Worm (Caenorhabditis elegans): Measurements from ENCODE around the gene grld-1.
"Not testable (repeated sequence)": the region's sequence is repeated elsewhere in the genome, so short reads cannot be mapped to it uniquely, and the experiment has no call there.

The grld-1 gene

ce11 chrIV:130150-130549, 4.4 kb upstream of the grld-1 start:
- no peak for TF ChIP-seq pes-1 (GFP tag; IDR thresholded peaks at IDR 0.05)
- no peak for TF ChIP-seq tbx-11 (GFP tag; IDR thresholded peaks at IDR 0.05)
- no peak for TF ChIP-seq ama-1 (optimal IDR thresholded peaks at IDR 0.05)
- TF ChIP-seq sea-1 (GFP tag; conservative IDR thresholded peaks at IDR 0.05), result no peak
- TF ChIP-seq tra-4 (tag; optimal IDR thresholded peaks at IDR 0.05), result no peak
- no peak for TF ChIP-seq scrt-1 (GFP tag; IDR thresholded peaks at IDR 0.05)
- no peak for TF ChIP-seq B0310.2 (tag; optimal IDR thresholded peaks at IDR 0.05)
- TF ChIP-seq hmg-4 (GFP tag; optimal IDR thresholded peaks at IDR 0.05), result no peak

- no peak for TF ChIP-seq ama-1 (optimal IDR thresholded peaks at IDR 0.05)
- no peak for TF ChIP-seq ceh-36 (tag; optimal IDR thresholded peaks at IDR 0.05)
- 0 out of 2 replicates have a peak, but pooled peaks have one; percentile 6 for TF ChIP-seq tbx-11 (GFP tag; IDR thresholded peaks at IDR 0.05)
- TF ChIP-seq B0310.2 (tag; optimal IDR thresholded peaks at IDR 0.05), result peak; percentile 49
- no peak for TF ChIP-seq hnd-1 (tag; optimal IDR thresholded peaks at IDR 0.05)
- TF ChIP-seq ceh-13 (GFP tag; optimal IDR thresholded peaks at IDR 0.05), result no peak
- no peak for TF ChIP-seq ets-7 (tag; optimal IDR thresholded peaks at IDR 0.05)
- TF ChIP-seq sea-1 (GFP tag; conservative IDR thresholded peaks at IDR 0.05), result no peak; the same call in 1 of the 2 replicates
- no peak for TF ChIP-seq tbx-37 (GFP tag; conservative IDR thresholded peaks at IDR 0.05)
- TF ChIP-seq aly-1 (tag; optimal IDR thresholded peaks at IDR 0.05), result no peak
- TF ChIP-seq F13C5.2 (tag; optimal IDR thresholded peaks at IDR 0.05), result no peak
- TF ChIP-seq flt-1 (GFP tag; IDR thresholded peaks at IDR 0.05), result no peak
- TF ChIP-seq tra-4 (tag; optimal IDR thresholded peaks at IDR 0.05), result no peak
- TF ChIP-seq pes-1 (GFP tag; IDR thresholded peaks at IDR 0.05), result no peak
- peak; percentile 46 for TF ChIP-seq hmg-4 (GFP tag; optimal IDR thresholded peaks at IDR 0.05)
- no peak for TF ChIP-seq hmbx-1 (tag; optimal IDR thresholded peaks at IDR 0.05)
These were observed 2.8 kb upstream of the grld-1 start for ce11 chrIV:128525-128924.

ce11 chrIV:121607-122006, 4.1 kb downstream of the grld-1 start, which contains the start of gene tut-1:
Gene tut-1, minus strand, starts transcription at chrIV:121707.
- TF ChIP-seq hmg-4 (GFP tag; optimal IDR thresholded peaks at IDR 0.05), result no peak
- TF ChIP-seq tra-4 (tag; optimal IDR thresholded peaks at IDR 0.05), result no peak
- TF ChIP-seq ceh-13 (GFP tag; optimal IDR thresholded peaks at IDR 0.05), result no peak
- TF ChIP-seq ceh-36 (tag; optimal IDR thresholded peaks at IDR 0.05), result no peak
- no peak for TF ChIP-seq pes-1 (GFP tag; IDR thresholded peaks at IDR 0.05)
- no peak for TF ChIP-seq ets-7 (tag; optimal IDR thresholded peaks at IDR 0.05)
- no peak for TF ChIP-seq B0310.2 (tag; optimal IDR thresholded peaks at IDR 0.05)
- TF ChIP-seq aly-1 (tag; optimal IDR thresholded peaks at IDR 0.05), result no peak
- TF ChIP-seq hnd-1 (tag; optimal IDR thresholded peaks at IDR 0.05), result no peak
- no peak for TF ChIP-seq F13C5.2 (tag; optimal IDR thresholded peaks at IDR 0.05)
- no peak for TF ChIP-seq hmbx-1 (tag; optimal IDR thresholded peaks at IDR 0.05)
- TF ChIP-seq ama-1 (optimal IDR thresholded peaks at IDR 0.05), result no peak
- no peak for TF ChIP-seq scrt-1 (GFP tag; IDR thresholded peaks at IDR 0.05)

DNA sequence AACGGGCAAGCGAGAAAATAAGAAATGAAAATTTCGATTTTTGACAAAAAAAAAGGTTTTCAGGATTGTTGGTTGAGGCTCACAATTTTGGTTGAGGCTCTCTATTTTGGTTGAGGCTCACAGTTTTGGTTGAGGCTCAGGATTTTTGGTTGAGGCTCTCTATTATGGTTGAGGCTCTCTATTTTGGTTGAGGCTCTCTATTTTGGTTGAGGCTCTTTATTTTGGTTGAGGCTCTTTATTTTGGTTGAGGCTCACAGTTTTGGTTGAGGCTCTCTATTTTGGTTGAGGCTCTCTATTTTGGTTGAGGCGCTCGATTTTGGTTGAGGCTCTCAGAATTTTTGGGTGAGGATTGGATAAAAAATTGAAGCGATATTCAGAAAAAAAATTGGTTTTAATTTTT, 5.9 kb downstream of the grld-1 start:
- TF ChIP-seq flt-1 (GFP tag; IDR thresholded peaks at IDR 0.05) (no peak), hmbx-1 (tag; optimal IDR thresholded peaks at IDR 0.05) (no peak), B0310.2 (tag; optimal IDR thresholded peaks at IDR 0.05) (no peak), ceh-36 (tag; optimal IDR thresholded peaks at IDR 0.05) (no peak), hmg-4 (GFP tag; optimal IDR thresholded peaks at IDR 0.05) (no peak), tbx-37 (GFP tag; conservative IDR thresholded peaks at IDR 0.05) (no peak), F13C5.2 (tag; optimal IDR thresholded peaks at IDR 0.05) (no peak), ets-7 (tag; optimal IDR thresholded peaks at IDR 0.05) (no peak), hnd-1 (tag; optimal IDR thresholded peaks at IDR 0.05) (no peak), sea-1 (GFP tag; conservative IDR thresholded peaks at IDR 0.05) (no peak), tbx-11 (GFP tag; IDR thresholded peaks at IDR 0.05) (no peak), ceh-13 (GFP tag; optimal IDR thresholded peaks at IDR 0.05) (no peak), tra-4 (tag; optimal IDR thresholded peaks at IDR 0.05) (no peak), aly-1 (tag; optimal IDR thresholded peaks at IDR 0.05) (no peak), scrt-1 (GFP tag; IDR thresholded peaks at IDR 0.05) (no peak)

ce11 chrIV:118786-119185, 6.9 kb downstream of the grld-1 start:
- no peak for TF ChIP-seq pes-1 (GFP tag; IDR thresholded peaks at IDR 0.05)
- no peak for TF ChIP-seq tbx-37 (GFP tag; conservative IDR thresholded peaks at IDR 0.05)
- TF ChIP-seq ama-1 (optimal IDR thresholded peaks at IDR 0.05), result no peak
- peak; percentile 55; the same call in 1 of the 2 replicates for TF ChIP-seq sea-1 (GFP tag; conservative IDR thresholded peaks at IDR 0.05)
- no peak for TF ChIP-seq F13C5.2 (tag; optimal IDR thresholded peaks at IDR 0.05)

DNA sequence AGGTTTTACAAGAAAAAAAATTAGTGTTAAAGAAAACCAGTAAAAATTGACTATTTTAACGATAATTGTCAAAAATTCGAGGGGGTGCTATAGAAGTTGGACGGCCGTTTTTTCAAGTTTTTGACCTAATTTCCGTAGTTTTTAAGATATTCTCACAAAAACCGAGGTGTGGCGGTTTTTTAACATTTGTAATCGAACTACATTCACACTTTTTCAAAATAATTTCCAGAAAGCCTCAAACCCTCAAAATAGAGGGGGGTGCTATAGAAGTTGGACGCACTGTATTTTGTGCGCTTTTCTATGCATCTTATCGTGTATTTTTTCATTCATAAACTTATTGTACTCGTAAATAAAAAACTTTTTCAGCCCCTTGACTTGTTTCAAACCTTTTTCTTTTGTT, 14.4 kb downstream of the grld-1 start, which contains the start of gene F29C4.4:
TSS of gene F29C4.4 (plus strand) at position 301 of the 400 bp plus-strand sequence.
- not testable (repeated sequence) for TF ChIP-seq hnd-1 (tag; optimal IDR thresholded peaks at IDR 0.05); tbx-37 (GFP tag; conservative IDR thresholded peaks at IDR 0.05); scrt-1 (GFP tag; IDR thresholded peaks at IDR 0.05)

DNA sequence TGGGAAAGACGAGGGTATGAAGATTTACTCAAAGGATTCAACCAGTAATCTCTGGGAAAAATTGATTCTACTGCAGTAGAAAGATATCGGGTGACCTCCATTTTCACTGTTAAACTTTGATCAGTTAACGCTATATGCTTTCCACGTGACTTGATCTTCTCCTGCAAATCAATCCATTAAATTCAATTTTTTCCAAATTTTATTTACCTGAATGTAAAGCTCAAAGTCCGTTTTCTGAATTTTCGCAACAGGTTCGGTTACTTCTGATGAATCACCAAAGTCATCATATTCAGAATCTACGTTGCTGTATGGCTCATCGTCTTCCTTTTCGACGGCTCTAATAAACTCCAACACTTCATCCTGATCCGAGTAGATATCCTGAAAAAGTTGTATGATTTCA, 16.4 kb downstream of the grld-1 start, which contains the start of gene B0545.4:
TSS of gene B0545.4 (minus strand) at position 101 of the 400 bp plus-strand sequence.
- TF ChIP-seq tbx-11 (GFP tag; IDR thresholded peaks at IDR 0.05) (no peak), ceh-36 (tag; optimal IDR thresholded peaks at IDR 0.05) (no peak), tra-4 (tag; optimal IDR thresholded peaks at IDR 0.05) (no peak), tbx-37 (GFP tag; conservative IDR thresholded peaks at IDR 0.05) (no peak), sea-1 (GFP tag; conservative IDR thresholded peaks at IDR 0.05) (no peak), hmbx-1 (tag; optimal IDR thresholded peaks at IDR 0.05) (no peak), ets-7 (tag; optimal IDR thresholded peaks at IDR 0.05) (no peak), scrt-1 (GFP tag; IDR thresholded peaks at IDR 0.05) (no peak), F13C5.2 (tag; optimal IDR thresholded peaks at IDR 0.05) (no peak), B0310.2 (tag; optimal IDR thresholded peaks at IDR 0.05) (no peak), ama-1 (optimal IDR thresholded peaks at IDR 0.05) (no peak), hnd-1 (tag; optimal IDR thresholded peaks at IDR 0.05) (no peak)

DNA sequence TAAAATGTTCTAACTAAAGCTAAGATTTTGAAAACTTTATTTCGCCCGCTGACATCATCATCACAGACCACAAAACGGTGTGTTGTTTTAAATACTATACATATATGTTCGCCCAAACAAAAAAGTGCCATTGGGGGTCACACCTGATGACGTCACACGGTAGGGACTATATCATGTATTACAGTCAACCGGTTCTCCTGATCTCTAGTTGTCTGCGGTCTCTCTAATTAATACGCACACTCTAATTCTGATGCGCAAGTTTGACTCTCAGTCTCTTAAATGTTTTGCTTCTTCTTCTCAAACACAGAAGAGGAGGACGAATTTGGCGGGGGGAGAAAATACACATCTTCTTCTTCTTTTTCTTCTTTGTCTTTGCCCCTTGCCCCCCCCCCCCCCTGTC, 22.9 kb downstream of the grld-1 start:
- no peak for TF ChIP-seq ama-1 (optimal IDR thresholded peaks at IDR 0.05)
- no peak for TF ChIP-seq hmbx-1 (tag; optimal IDR thresholded peaks at IDR 0.05)
- TF ChIP-seq scrt-1 (GFP tag; IDR thresholded peaks at IDR 0.05), result no peak
- no peak for TF ChIP-seq tra-4 (tag; optimal IDR thresholded peaks at IDR 0.05)
- no peak for TF ChIP-seq aly-1 (tag; optimal IDR thresholded peaks at IDR 0.05)
- TF ChIP-seq B0310.2 (tag; optimal IDR thresholded peaks at IDR 0.05), result no peak
- TF ChIP-seq sea-1 (GFP tag; conservative IDR thresholded peaks at IDR 0.05), result no peak
- no peak for TF ChIP-seq pes-1 (GFP tag; IDR thresholded peaks at IDR 0.05)
- TF ChIP-seq tbx-37 (GFP tag; conservative IDR thresholded peaks at IDR 0.05), result no peak
- TF ChIP-seq tbx-11 (GFP tag; IDR thresholded peaks at IDR 0.05), result no peak
- no peak for TF ChIP-seq hnd-1 (tag; optimal IDR thresholded peaks at IDR 0.05)
- no peak for TF ChIP-seq ceh-13 (GFP tag; optimal IDR thresholded peaks at IDR 0.05)
- no peak for TF ChIP-seq F13C5.2 (tag; optimal IDR thresholded peaks at IDR 0.05)
- no peak for TF ChIP-seq hmg-4 (GFP tag; optimal IDR thresholded peaks at IDR 0.05)
- TF ChIP-seq ceh-36 (tag; optimal IDR thresholded peaks at IDR 0.05), result no peak
- no peak for TF ChIP-seq ets-7 (tag; optimal IDR thresholded peaks at IDR 0.05)
- no peak for TF ChIP-seq flt-1 (GFP tag; IDR thresholded peaks at IDR 0.05)
